Worm (Caenorhabditis elegans) whole organism, L3 larva: ENCODE data around the gene C52B9.10.

Source experiments
- ZK546.5 ChIP-seq: sonication (generic microtip); optimal IDR thresholded peaks from 2 replicates; lab custom pipeline; 2017; ENCODE audit warnings: missing biosample characterization, missing genetic modification characterization
- ama-1 ChIP-seq: fragments of 150-350 bp; optimal IDR thresholded peaks from 2 replicates; lab custom pipeline; 2018
- ceh-16 ChIP-seq: sonication (generic microtip); optimal IDR thresholded peaks from 2 replicates; lab custom pipeline; 2017; ENCODE audit warnings: missing biosample characterization, missing genetic modification characterization
- ceh-28 ChIP-seq: fragments of 150-350 bp; optimal IDR thresholded peaks from 2 replicates; lab custom pipeline; 2014; ENCODE audit warnings: missing biosample characterization, missing genetic modification reagents, missing genetic modification characterization
- ceh-9 ChIP-seq: sonication (generic microtip); optimal IDR thresholded peaks from 2 replicates; lab custom pipeline; 2018; ENCODE audit warnings: missing biosample characterization, missing genetic modification characterization
- daf-12 ChIP-seq: fragments of 150-350 bp; optimal IDR thresholded peaks from 2 replicates; lab custom pipeline; 2014; ENCODE audit warnings: missing biosample characterization, missing genetic modification reagents, missing genetic modification characterization
- egl-27 ChIP-seq: sonication (generic microtip); optimal IDR thresholded peaks from 4 replicates; lab custom pipeline; 2017; ENCODE audit warnings: missing biosample characterization, missing genetic modification reagents, missing genetic modification characterization
- elt-2 ChIP-seq: sonication (generic microtip); optimal IDR thresholded peaks from 2 replicates; lab custom pipeline; 2016; ENCODE audit warnings: missing genetic modification reagents, mild to moderate bottlenecking, missing genetic modification characterization, missing compliant biosample characterization
- eor-1 ChIP-seq, 2 experiments: fragments of 150-350 bp; optimal IDR thresholded peaks; 2 replicates each; lab custom pipeline; 2014 to 2018; ENCODE audit warnings: missing biosample characterization in 2 of 2, missing genetic modification characterization in 2 of 2
- fkh-10 ChIP-seq: sonication (generic microtip); optimal IDR thresholded peaks from 2 replicates; lab custom pipeline; 2017; ENCODE audit warnings: missing biosample characterization, missing genetic modification reagents, missing genetic modification characterization
- hmg-11 ChIP-seq: sonication (generic microtip); optimal IDR thresholded peaks from 2 replicates; lab custom pipeline; 2016; ENCODE audit warnings: missing genetic modification characterization, missing compliant biosample characterization
- jun-1 ChIP-seq: fragments of 150-350 bp; optimal IDR thresholded peaks from 2 replicates; lab custom pipeline; 2014; ENCODE audit warnings: missing biosample characterization, missing genetic modification reagents, missing genetic modification characterization
- lin-15B ChIP-seq: fragments of 150-350 bp; optimal IDR thresholded peaks from 2 replicates; lab custom pipeline; 2014; ENCODE audit warnings: missing biosample characterization, missing genetic modification characterization
- lin-39 ChIP-seq: fragments of 150-350 bp; optimal IDR thresholded peaks from 2 replicates; lab custom pipeline; 2018; ENCODE audit warnings: missing biosample characterization, missing genetic modification reagents, missing genetic modification characterization
- lsy-12 ChIP-seq: sonication (generic microtip); optimal IDR thresholded peaks from 2 replicates; lab custom pipeline; 2016; ENCODE audit warnings: mild to moderate bottlenecking, missing genetic modification characterization, missing compliant biosample characterization
- mml-1 ChIP-seq: fragments of 150-350 bp; sonication (generic microtip); optimal IDR thresholded peaks from 3 replicates; lab custom pipeline; 2014; ENCODE audit warnings: missing biosample characterization, missing genetic modification characterization
- nfya-1 ChIP-seq: sonication (generic microtip); optimal IDR thresholded peaks from 2 replicates; lab custom pipeline; 2017; ENCODE audit warnings: missing genetic modification characterization, mild to moderate bottlenecking, missing compliant biosample characterization, antibody characterized with exemption, moderate library complexity; ENCODE audit not compliant: insufficient read depth
- nhr-12 ChIP-seq: fragments of 150-350 bp; optimal IDR thresholded peaks from 2 replicates; lab custom pipeline; 2014; ENCODE audit warnings: missing biosample characterization, missing genetic modification characterization
- nhr-23 ChIP-seq: fragments of 150-350 bp; optimal IDR thresholded peaks from 2 replicates; lab custom pipeline; 2014; ENCODE audit warnings: missing biosample characterization, missing genetic modification reagents, missing genetic modification characterization
- nhr-237 ChIP-seq: fragments of 150-350 bp; optimal IDR thresholded peaks from 2 replicates; lab custom pipeline; 2014; ENCODE audit warnings: missing biosample characterization, missing genetic modification characterization
- nhr-25 ChIP-seq: sonication (generic microtip); optimal IDR thresholded peaks from 2 replicates; lab custom pipeline; 2017; ENCODE audit warnings: missing biosample characterization, missing genetic modification characterization
- nhr-67 ChIP-seq: fragments of 150-350 bp; optimal IDR thresholded peaks from 2 replicates; lab custom pipeline; 2014; ENCODE audit warnings: missing biosample characterization, missing genetic modification characterization
- nhr-76 ChIP-seq: fragments of 150-350 bp; sonication (generic microtip); optimal IDR thresholded peaks from 5 replicates; lab custom pipeline; 2014; ENCODE audit warnings: missing biosample characterization, missing genetic modification characterization
- nhr-77 ChIP-seq: fragments of 150-350 bp; optimal IDR thresholded peaks from 2 replicates; lab custom pipeline; 2014; ENCODE audit warnings: missing biosample characterization, missing genetic modification characterization
- pha-4 ChIP-seq: fragments of 150-350 bp; optimal IDR thresholded peaks from 2 replicates; lab custom pipeline; 2014; ENCODE audit warnings: missing biosample characterization, missing genetic modification reagents, missing genetic modification characterization
- pqm-1 ChIP-seq: fragments of 150-350 bp; optimal IDR thresholded peaks from 2 replicates; lab custom pipeline; 2017; ENCODE audit warnings: missing biosample characterization, missing genetic modification characterization, inconsistent platforms
- skn-1 ChIP-seq: fragments of 150-350 bp; optimal IDR thresholded peaks from 2 replicates; lab custom pipeline; 2014; ENCODE audit warnings: missing biosample characterization, missing genetic modification characterization
- zag-1 ChIP-seq: fragments of 150-350 bp; optimal IDR thresholded peaks from 2 replicates; lab custom pipeline; 2014; ENCODE audit warnings: missing biosample characterization, missing genetic modification characterization
- ztf-11 ChIP-seq: fragments of 150-350 bp; optimal IDR thresholded peaks from 2 replicates; lab custom pipeline; 2014; ENCODE audit warnings: missing biosample characterization, missing genetic modification characterization

C52B9.10 gene

DNA sequence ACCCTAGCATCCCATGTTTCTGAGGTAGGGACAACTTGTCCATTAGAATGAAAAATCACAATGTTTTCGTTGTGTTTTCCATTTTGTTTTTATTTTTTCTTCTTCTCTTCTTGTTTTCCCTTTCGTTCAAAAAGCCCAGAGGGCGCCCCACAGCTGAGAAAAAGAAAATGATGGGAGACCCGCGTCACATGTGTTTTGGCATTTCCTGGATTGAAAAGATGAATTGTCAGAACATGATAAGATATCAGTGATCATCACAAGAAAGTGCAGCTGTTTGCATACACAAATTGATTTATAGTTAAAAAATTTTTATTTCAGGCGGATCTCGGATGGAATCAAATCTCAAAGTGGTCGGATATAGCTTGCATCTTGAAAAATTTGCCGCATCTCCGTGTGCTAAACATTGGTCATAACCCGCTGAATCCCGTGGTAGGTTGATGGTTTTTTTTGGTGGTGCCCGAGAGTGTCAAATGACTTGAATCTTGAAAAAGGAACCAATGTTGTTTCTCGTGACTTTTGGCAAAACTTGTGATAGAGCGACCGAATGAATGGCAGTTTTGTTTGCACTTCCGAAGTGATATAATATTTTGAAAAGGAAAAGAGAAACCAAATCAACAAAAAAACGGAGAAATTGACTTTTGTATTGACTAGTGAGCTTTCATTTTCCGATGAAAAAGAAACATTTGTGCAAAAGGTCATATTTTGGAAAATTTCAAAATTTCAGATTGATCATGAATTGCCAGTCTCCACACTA is 7.4 kb upstream of the C52B9.10 start:
- no peak for TF ChIP-seq nhr-77 (tag; lab: Kevin White, UChicago)
- TF ChIP-seq pha-4, result peak; percentile 57

DNA sequence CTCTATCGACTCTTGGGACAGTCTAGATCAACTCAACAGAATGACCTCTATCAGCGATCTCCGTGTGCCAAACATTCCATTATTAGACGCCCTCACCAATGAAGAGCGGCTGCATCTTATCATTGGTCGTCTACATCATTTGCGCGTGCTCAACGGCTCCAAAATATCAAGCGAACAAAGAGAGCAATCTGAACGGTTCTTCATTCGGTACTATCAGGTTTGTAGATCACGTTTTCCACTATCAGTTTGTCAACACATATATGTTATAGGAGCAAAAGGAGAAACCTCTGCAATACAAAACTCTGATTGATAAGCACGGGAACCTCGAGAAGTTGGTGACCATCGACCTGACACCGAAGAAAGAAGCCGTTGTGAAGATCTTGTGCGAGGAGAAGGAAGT is 5.3 kb upstream of the C52B9.10 start:
- TF ChIP-seq ZK546.5 (tag; lab: Kevin White, UChicago) (no peak), nhr-77 (tag; lab: Kevin White, UChicago) (no peak), egl-27 (tag; lab: Kevin White, UChicago) (no peak), nhr-237 (tag; lab: Kevin White, UChicago) (no peak), lin-15B (no peak), ceh-28 (tag; lab: Kevin White, UChicago) (no peak), daf-12 (tag; lab: Kevin White, UChicago) (no peak), mml-1 (tag; lab: Kevin White, UChicago) (no peak), elt-2 (tag; lab: Kevin White, UChicago) (peak; percentile 57), lsy-12 (tag; lab: Kevin White, UChicago) (no peak), ama-1 (lab: Kevin White, UChicago) (no peak), nfya-1 (tag; lab: Kevin White, UChicago) (peak; percentile 12), zag-1 (tag; lab: Kevin White, UChicago) (no peak), nhr-12 (tag; lab: Kevin White, UChicago) (no peak), nhr-67 (tag; lab: Kevin White, UChicago) (no peak), ztf-11 (tag; lab: Kevin White, UChicago) (no peak), skn-1 (tag; lab: Kevin White, UChicago) (no peak), pha-4 (no peak), pqm-1 (peak; percentile 80)
- TF ChIP-seq, all 47 proteins: peak for 3

DNA sequence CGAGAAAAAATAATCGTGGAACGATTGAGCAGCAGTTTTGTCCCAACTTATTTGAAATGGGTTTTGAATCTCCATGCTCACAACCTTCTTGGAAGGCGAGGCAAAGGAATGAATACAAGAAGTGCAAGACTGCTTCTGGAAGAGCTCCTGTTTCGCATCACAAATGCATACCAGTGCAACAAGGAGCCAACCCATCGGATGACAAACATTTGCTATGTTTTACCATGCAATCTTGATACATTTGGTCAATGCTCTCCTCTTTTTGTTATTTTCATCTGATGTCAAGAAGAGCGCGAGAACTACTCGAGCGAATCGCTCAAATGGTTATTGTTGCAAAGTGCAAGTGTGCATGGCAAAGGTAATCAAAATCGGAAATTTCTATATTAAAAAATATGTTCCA is 402 bp downstream of the C52B9.10 start, which contains the start of gene mec-18:
mec-18 (minus strand) TSS at position 101 of the 400 bp plus-strand sequence.
- no peak for TF ChIP-seq eor-1 (tag; optimal IDR thresholded peaks at IDR 0.05; lab: Kevin White, UChicago)

DNA sequence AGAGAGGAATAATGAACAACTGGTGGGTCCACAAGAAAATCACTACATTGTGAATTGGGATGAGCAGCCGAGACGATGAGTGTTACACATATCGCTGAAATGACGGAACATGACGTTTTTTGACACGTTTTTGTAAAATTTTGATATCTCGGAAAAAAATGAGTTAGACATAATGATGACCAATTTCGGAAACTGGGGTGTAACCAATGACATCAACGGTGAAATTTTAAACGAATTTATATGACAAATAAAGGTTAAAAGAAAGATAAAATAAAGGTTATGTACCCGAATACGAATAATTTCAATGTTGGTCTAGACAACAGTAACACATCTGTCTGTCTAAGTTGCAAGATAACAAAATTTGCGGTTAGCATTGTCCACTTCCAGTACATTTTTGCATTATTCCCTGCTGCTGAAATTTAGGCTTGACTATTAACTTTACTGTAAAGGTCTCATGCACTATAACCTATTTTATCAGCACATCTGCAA is 5.6 kb downstream of the C52B9.10 start, which contains the start of the genes twk-28 and ets-9:
twk-28 (minus strand) TSS at position 51 of the 489 bp plus-strand sequence.
ets-9 (plus strand) TSS at position 410 of the 489 bp plus-strand sequence.
- TF ChIP-seq nhr-25 (tag; lab: Kevin White, UChicago) (no peak), egl-27 (tag; lab: Kevin White, UChicago) (no peak), nhr-237 (tag; lab: Kevin White, UChicago) (no peak), ZK546.5 (tag; lab: Kevin White, UChicago) (no peak), nhr-77 (tag; lab: Kevin White, UChicago) (no peak), nhr-23 (tag; lab: Kevin White, UChicago) (no peak), nhr-76 (tag; lab: Kevin White, UChicago) (no peak), jun-1 (tag; lab: Kevin White, UChicago) (no peak), fkh-10 (no peak), hmg-11 (tag; lab: Kevin White, UChicago) (no peak), ceh-9 (tag; lab: Kevin White, UChicago) (no peak), ceh-16 (tag; lab: Kevin White, UChicago) (no peak)

DNA sequence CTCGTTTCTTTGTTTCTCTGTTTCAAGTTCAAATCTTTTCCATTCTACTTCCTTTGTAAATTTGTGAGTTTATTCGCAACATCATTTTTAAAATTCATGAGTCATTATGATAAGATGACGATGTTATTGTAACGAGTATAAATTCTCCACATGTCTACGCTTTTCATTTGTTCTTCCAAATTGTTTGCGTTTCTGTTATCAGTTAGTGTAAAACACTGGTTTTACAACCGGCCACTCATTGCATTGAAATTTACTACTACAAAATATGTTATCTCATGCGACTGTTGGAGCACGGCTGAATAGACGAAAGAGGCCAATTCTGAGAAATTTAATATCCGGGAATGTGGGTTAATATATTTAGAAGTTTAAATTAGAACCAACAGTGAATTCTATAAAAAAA is 8.7 kb downstream of the C52B9.10 start, which contains the start of gene C52B9.19:
C52B9.19 (plus strand) TSS at position 176 of the 400 bp plus-strand sequence.
- TF ChIP-seq pqm-1, result peak; percentile 82
- TF ChIP-seq pha-4, result peak; percentile 57
- no peak for TF ChIP-seq skn-1 (tag; lab: Kevin White, UChicago)
- peak; percentile 68 for TF ChIP-seq elt-2 (tag; lab: Kevin White, UChicago)

DNA sequence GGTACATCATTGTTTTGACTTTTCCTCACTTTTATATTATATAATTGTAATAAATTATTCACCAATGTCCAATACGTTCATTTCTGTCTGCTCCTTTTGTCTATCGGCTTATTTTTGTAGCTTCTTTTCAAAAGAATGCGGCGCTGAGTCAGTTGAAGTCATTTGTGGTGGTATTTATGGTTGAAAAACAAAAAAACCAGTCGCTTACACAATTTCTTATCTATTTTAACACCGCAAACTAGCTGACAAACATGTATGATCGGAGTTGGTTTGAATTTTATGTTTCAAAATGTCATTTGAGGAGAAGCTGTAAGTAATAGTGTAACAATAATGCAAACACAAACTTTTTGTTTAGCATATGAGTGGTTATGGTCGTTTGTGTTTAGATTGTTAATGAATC is 10.3 kb downstream of the C52B9.10 start, which contains the start of gene ets-10:
ets-10 (plus strand) TSS at position 201 of the 400 bp plus-strand sequence.
- TF ChIP-seq elt-2 (tag; lab: Kevin White, UChicago) (peak; percentile 39), skn-1 (tag; lab: Kevin White, UChicago) (peak; percentile 9), lin-39 (tag; lab: Kevin White, UChicago) (no peak), pqm-1 (peak; percentile 34), pha-4 (peak; percentile 37)
- TF ChIP-seq, all 47 proteins: peak for 4
